Worm (Caenorhabditis elegans) whole organism, L4 larva: ENCODE data around the gene T21B10.4.

Experiments used
- F26F4.8 ChIP-seq: fragments of 200-800 bp; sonication (Bioruptor generic); conservative IDR thresholded peaks from 2 replicates; pipeline ENCODE4 v1.3.6; 2022; ENCODE audit warnings: missing genetic modification characterization, missing compliant biosample characterization
- F37D6.2 ChIP-seq: sonication (generic microtip); optimal IDR thresholded peaks from 2 replicates; lab custom pipeline; 2016; ENCODE audit warnings: mild to moderate bottlenecking, missing genetic modification characterization, missing compliant biosample characterization
- F49E8.2 ChIP-seq: sonication (generic microtip); optimal IDR thresholded peaks from 2 replicates; lab custom pipeline; 2016; ENCODE audit warnings: missing compliant biosample characterization, mild to moderate bottlenecking, missing genetic modification characterization, borderline replicate concordance
- T20F7.1 ChIP-seq: fragments of 200-800 bp; sonication (Bioruptor generic); optimal IDR thresholded peaks from 2 replicates; lab custom pipeline; 2018; ENCODE audit warnings: mild to moderate bottlenecking, missing genetic modification characterization, missing compliant biosample characterization
- Y48G9A.11 ChIP-seq: fragments of 200-800 bp; sonication (Bioruptor generic); IDR thresholded peaks from 2 replicates; pipeline ENCODE4 v1.3.6; 2022; ENCODE audit warnings: missing genetic modification reagents, missing genetic modification characterization, missing compliant biosample characterization
- Y75B8A.6 ChIP-seq: fragments of 200-800 bp; sonication (Bioruptor generic); IDR thresholded peaks from 2 replicates; pipeline ENCODE4 v1.3.6; 2022; ENCODE audit warnings: missing genetic modification reagents, missing genetic modification characterization, missing compliant biosample characterization
- aha-1 ChIP-seq: fragments of 150-350 bp; peaks from one replicate; lab custom pipeline; 2014; ENCODE audit warnings: missing biosample characterization, missing genetic modification characterization
- aly-2 ChIP-seq: sonication (generic microtip); optimal IDR thresholded peaks from 2 replicates; lab custom pipeline; 2018; ENCODE audit warnings: missing biosample characterization, missing genetic modification characterization
- ama-1 ChIP-seq: fragments of 150-350 bp; optimal IDR thresholded peaks from 2 replicates; lab custom pipeline; 2014; ENCODE audit warnings: inconsistent platforms, mixed read lengths
- arid-1 ChIP-seq: fragments of 200-800 bp; sonication (Bioruptor generic); conservative IDR thresholded peaks from 2 replicates; pipeline ENCODE4 v1.3.6; 2022; ENCODE audit warnings: missing genetic modification reagents, missing genetic modification characterization, missing compliant biosample characterization
- attf-4 ChIP-seq: sonication (generic microtip); optimal IDR thresholded peaks from 3 replicates; lab custom pipeline; 2017; ENCODE audit warnings: missing biosample characterization, missing genetic modification characterization
- ceh-32 ChIP-seq: sonication (generic microtip); optimal IDR thresholded peaks from 2 replicates; lab custom pipeline; 2016; ENCODE audit warnings: mild to moderate bottlenecking, missing genetic modification characterization, missing compliant biosample characterization; ENCODE audit not compliant: poor library complexity
- ceh-44 ChIP-seq: fragments of 200-800 bp; sonication (Bioruptor generic); IDR thresholded peaks from 2 replicates; pipeline ENCODE4 v1.3.6; 2022; ENCODE audit warnings: missing genetic modification reagents, missing genetic modification characterization, missing compliant biosample characterization
- ceh-62 ChIP-seq: sonication (generic microtip); optimal IDR thresholded peaks from 2 replicates; lab custom pipeline; 2017; ENCODE audit warnings: missing biosample characterization, missing genetic modification characterization
- ces-1 ChIP-seq: fragments of 150-350 bp; sonication (generic microtip); optimal IDR thresholded peaks from 4 replicates; lab custom pipeline; 2014; ENCODE audit warnings: missing biosample characterization, missing genetic modification reagents, missing genetic modification characterization
- daf-12 ChIP-seq: fragments of 150-350 bp; optimal IDR thresholded peaks from 2 replicates; lab custom pipeline; 2014; ENCODE audit warnings: missing biosample characterization, missing genetic modification reagents, missing genetic modification characterization
- daf-16 ChIP-seq, 3 experiments: sonication (generic microtip); optimal IDR thresholded peaks; 2 replicates each; lab custom pipeline; 2016 to 2017; ENCODE audit warnings: missing genetic modification characterization in 3 of 3, missing genetic modification reagents in 3 of 3, mild to moderate bottlenecking in 2 of 3, missing compliant biosample characterization in 2 of 3, missing biosample characterization in 1 of 3, moderate library complexity in 1 of 3
- dmd-8 ChIP-seq: fragments of 200-800 bp; sonication (Bioruptor generic); IDR thresholded peaks from 2 replicates; pipeline ENCODE4 v1.3.6; 2022; ENCODE audit warnings: missing genetic modification characterization, missing compliant biosample characterization
- dmd-9 ChIP-seq: fragments of 200-800 bp; sonication (Bioruptor generic); IDR thresholded peaks from 2 replicates; pipeline ENCODE4 v1.3.6; 2022; ENCODE audit warnings: missing genetic modification reagents, missing genetic modification characterization, missing compliant biosample characterization
- dve-1 ChIP-seq: sonication (generic microtip); optimal IDR thresholded peaks from 2 replicates; lab custom pipeline; 2017; ENCODE audit warnings: antibody characterized with exemption, mild to moderate bottlenecking, missing genetic modification characterization, missing compliant biosample characterization; ENCODE audit not compliant: insufficient read depth
- gei-8 ChIP-seq: fragments of 200-800 bp; sonication (Bioruptor generic); optimal IDR thresholded peaks from 2 replicates; lab custom pipeline; 2018; ENCODE audit warnings: mild to moderate bottlenecking, missing genetic modification characterization, missing compliant biosample characterization
- hlh-11 ChIP-seq: fragments of 200-800 bp; sonication (Bioruptor generic); optimal IDR thresholded peaks from 2 replicates; lab custom pipeline; 2018; ENCODE audit warnings: mild to moderate bottlenecking, missing genetic modification characterization, missing compliant biosample characterization
- hlh-30 ChIP-seq: sonication (generic microtip); optimal IDR thresholded peaks from 2 replicates; lab custom pipeline; 2017; ENCODE audit warnings: antibody characterized with exemption, mild to moderate bottlenecking, missing genetic modification characterization, missing compliant biosample characterization; ENCODE audit not compliant: insufficient read depth
- lin-1 ChIP-seq: fragments of 200-800 bp; sonication (Bioruptor generic); IDR thresholded peaks from 2 replicates; pipeline ENCODE4 v1.3.6; 2022; ENCODE audit warnings: missing genetic modification reagents, missing genetic modification characterization, missing compliant biosample characterization
- lin-15B ChIP-seq: fragments of 150-350 bp; sonication (generic microtip); optimal IDR thresholded peaks from 3 replicates; lab custom pipeline; 2014; ENCODE audit warnings: missing biosample characterization, missing genetic modification characterization
- lin-29 ChIP-seq: fragments of 200-800 bp; sonication (Bioruptor generic); IDR thresholded peaks from 2 replicates; pipeline ENCODE4 v1.3.6; 2022; ENCODE audit warnings: missing genetic modification reagents, missing genetic modification characterization, missing compliant biosample characterization
- lin-39 ChIP-seq: fragments of 150-350 bp; optimal IDR thresholded peaks from 2 replicates; lab custom pipeline; 2014; ENCODE audit warnings: missing biosample characterization, missing genetic modification reagents, missing genetic modification characterization
- lir-3 ChIP-seq: sonication (generic microtip); optimal IDR thresholded peaks from 2 replicates; lab custom pipeline; 2016; ENCODE audit warnings: mild to moderate bottlenecking, missing genetic modification characterization, missing compliant biosample characterization
- madf-9 ChIP-seq: fragments of 200-800 bp; sonication (Bioruptor generic); conservative IDR thresholded peaks from 2 replicates; pipeline ENCODE4 v1.3.6; 2022; ENCODE audit warnings: missing genetic modification reagents, missing genetic modification characterization, missing compliant biosample characterization
- mdl-1 ChIP-seq, 2 experiments: fragments of 150-350 bp in 1 of 2; sonication (generic microtip) in 1 of 2; optimal IDR thresholded peaks; 2 replicates each; lab custom pipeline; 2014 to 2017; ENCODE audit warnings: missing biosample characterization in 2 of 2, missing genetic modification characterization in 2 of 2
- mdt-29 ChIP-seq: fragments of 200-800 bp; sonication (Bioruptor generic); IDR thresholded peaks from 2 replicates; pipeline ENCODE4 v1.3.6; 2022; ENCODE audit warnings: missing genetic modification reagents, missing genetic modification characterization, missing compliant biosample characterization
- mep-1 ChIP-seq: fragments of 150-350 bp; sonication (generic microtip); optimal IDR thresholded peaks from 3 replicates; lab custom pipeline; 2014; ENCODE audit warnings: missing biosample characterization, missing genetic modification characterization
- mes-2 ChIP-seq: sonication (generic microtip); optimal IDR thresholded peaks from 2 replicates; lab custom pipeline; 2016; ENCODE audit warnings: missing genotype, mild to moderate bottlenecking, missing genetic modification characterization, missing compliant biosample characterization; ENCODE audit not compliant: poor library complexity, severe bottlenecking
- nhr-102 ChIP-seq: sonication (generic microtip); optimal IDR thresholded peaks from 2 replicates; lab custom pipeline; 2016; ENCODE audit warnings: mild to moderate bottlenecking, missing genetic modification characterization, moderate library complexity, missing compliant biosample characterization
- nhr-11 ChIP-seq: fragments of 150-350 bp; optimal IDR thresholded peaks from 2 replicates; lab custom pipeline; 2014; ENCODE audit warnings: missing biosample characterization, missing genetic modification characterization
- nhr-41 ChIP-seq: fragments of 200-800 bp; sonication (Bioruptor generic); IDR thresholded peaks from 2 replicates; pipeline ENCODE4 v1.3.6; 2022; ENCODE audit warnings: missing genetic modification reagents, missing genetic modification characterization, missing compliant biosample characterization
- pha-4 ChIP-seq, 2 experiments: fragments of 150-350 bp in 1 of 2; fragments of 200-800 bp in 1 of 2; sonication (Bioruptor generic) in 1 of 2; IDR thresholded peaks in 1 of 2; optimal IDR thresholded peaks in 1 of 2; 2 replicates each; pipeline versions ENCODE4 v1.3.6 to Lab custom; 2014 to 2022; ENCODE audit warnings: missing genetic modification characterization in 2 of 2, missing genetic modification reagents in 2 of 2, missing biosample characterization in 1 of 2, missing compliant biosample characterization in 1 of 2
- sdz-12 ChIP-seq: fragments of 200-800 bp; sonication (Bioruptor generic); optimal IDR thresholded peaks from 2 replicates; lab custom pipeline; 2018; ENCODE audit warnings: mild to moderate bottlenecking, missing genetic modification characterization, missing compliant biosample characterization
- snpc-1.2 ChIP-seq: fragments of 200-800 bp; sonication (Bioruptor generic); IDR thresholded peaks from 2 replicates; pipeline ENCODE4 v1.3.6; 2022; ENCODE audit warnings: missing genetic modification reagents, missing genetic modification characterization, missing compliant biosample characterization
- snpc-4 ChIP-seq: fragments of 150-350 bp; optimal IDR thresholded peaks from 2 replicates; lab custom pipeline; 2014; ENCODE audit warnings: missing biosample characterization, missing genetic modification characterization
- unc-62 ChIP-seq, 3 experiments: fragments of 150-350 bp in 1 of 3; sonication (generic microtip); optimal IDR thresholded peaks in 2 of 3; peaks in 1 of 3; 1 replicate in 1 of 3; 2 replicates in 2 of 3; lab custom pipeline; 2014 to 2017; ENCODE audit warnings: missing biosample characterization in 3 of 3, missing genetic modification characterization in 3 of 3, missing genetic modification reagents in 3 of 3, missing genotype in 1 of 3
- zag-1 ChIP-seq: fragments of 150-350 bp; optimal IDR thresholded peaks from 2 replicates; lab custom pipeline; 2014; ENCODE audit warnings: missing biosample characterization, missing genetic modification characterization
- zfp-3 ChIP-seq: fragments of 200-800 bp; sonication (Bioruptor generic); conservative IDR thresholded peaks from 2 replicates; pipeline ENCODE4 v1.3.6; 2022; ENCODE audit warnings: missing genetic modification reagents, missing genetic modification characterization, missing compliant biosample characterization
- zip-11 ChIP-seq: fragments of 200-800 bp; sonication (Bioruptor generic); IDR thresholded peaks from 2 replicates; pipeline ENCODE4 v1.3.6; 2022; ENCODE audit warnings: missing genetic modification characterization, missing compliant biosample characterization

The T21B10.4 gene

DNA sequence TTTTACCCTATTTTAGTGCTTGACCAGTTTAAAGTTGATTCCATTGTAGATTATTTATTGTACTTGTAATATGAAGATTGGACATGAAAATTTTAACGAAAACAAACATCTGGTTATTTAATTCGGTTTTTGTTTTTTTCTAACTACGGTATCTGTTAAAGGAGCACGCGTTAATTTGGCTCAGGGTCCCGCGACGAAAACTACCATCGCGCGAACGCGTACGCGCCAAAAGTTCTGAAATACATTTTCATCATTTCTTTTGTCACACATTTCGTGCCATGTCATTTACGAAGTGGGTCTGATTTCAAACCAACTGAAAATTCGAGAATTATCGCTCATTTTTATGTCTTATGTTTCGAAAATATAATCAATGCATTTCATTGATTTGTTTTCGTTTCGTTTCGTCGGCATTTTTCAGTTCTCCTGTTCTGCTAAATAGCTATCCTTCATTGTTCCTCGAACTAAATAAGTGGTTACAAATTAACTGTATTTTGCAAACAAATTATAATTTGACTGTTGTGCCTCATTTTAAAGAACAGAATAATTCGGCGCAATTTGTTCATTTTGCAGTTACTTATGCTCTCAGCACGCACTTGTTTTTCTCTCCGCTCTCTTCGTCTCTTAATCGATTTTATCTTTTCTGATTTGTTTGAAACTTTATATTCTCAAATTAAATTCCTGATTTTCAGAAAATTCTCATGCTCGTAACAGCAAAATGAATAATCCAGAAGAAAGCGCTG is 6.8 kb upstream of the T21B10.4 start, which contains the start of gene T21B10.3 (continued):
- peak; percentile 89 for TF ChIP-seq F49E8.2 (tag; lab: Kevin White, UChicago)
- peak; percentile 54 for TF ChIP-seq mes-2 (tag; lab: Kevin White, UChicago)
- TF ChIP-seq snpc-4 (tag; lab: Kevin White, UChicago), result no peak
- peak; percentile 58; the same call in 1 of the 2 replicates for TF ChIP-seq dmd-8 (GFP tag; lab: Robert Waterston, UW)
- no peak for TF ChIP-seq Y75B8A.6 (GFP tag; lab: Robert Waterston, UW)
- TF ChIP-seq ceh-44 (GFP tag; lab: Robert Waterston, UW), result peak; percentile 50; the same call in 1 of the 2 replicates
- TF ChIP-seq pha-4 (GFP tag; IDR thresholded peaks at IDR 0.05; lab: Robert Waterston, UW), result peak; percentile 61; the same call in 1 of the 2 replicates
- TF ChIP-seq pha-4 (tag; optimal IDR thresholded peaks at IDR 0.05; lab: Kevin White, UChicago), result no peak
- TF ChIP-seq gei-8 (GFP tag; lab: Kevin White, UChicago), result no peak
- TF ChIP-seq Y48G9A.11 (GFP tag; lab: Robert Waterston, UW), result peak; percentile 88
- TF ChIP-seq arid-1 (GFP tag; lab: Robert Waterston, UW), result peak; percentile 45; the same call in 1 of the 2 replicates
- no peak for TF ChIP-seq F37D6.2
- TF ChIP-seq ama-1, result peak; percentile 89
- peak; percentile 20 for TF ChIP-seq hlh-11
- TF ChIP-seq madf-9, result peak; percentile 31; the same call in 1 of the 2 replicates
- TF ChIP-seq mdt-29 (GFP tag; lab: Robert Waterston, UW), result peak; percentile 65; the same call in 1 of the 2 replicates
- peak; percentile 91 for TF ChIP-seq zfp-3 (GFP tag; lab: Robert Waterston, UW)
- no peak for TF ChIP-seq mdl-1 (tag; optimal IDR thresholded peaks at IDR 0.05; lab: Kevin White, UChicago)
- TF ChIP-seq hlh-30 (tag; lab: Kevin White, UChicago), result peak; percentile 55
- no peak for TF ChIP-seq zip-11 (GFP tag; lab: Robert Waterston, UW)
- TF ChIP-seq ceh-32 (tag; lab: Kevin White, UChicago), result no peak
- peak; percentile 86 for TF ChIP-seq snpc-1.2 (GFP tag; lab: Robert Waterston, UW)
- no peak for TF ChIP-seq lin-39
- TF ChIP-seq lin-1 (GFP tag; lab: Robert Waterston, UW), result peak; percentile 28; the same call in 1 of the 2 replicates
- TF ChIP-seq dve-1, result peak; percentile 36

- TF ChIP-seq Y48G9A.11 (GFP tag; lab: Robert Waterston, UW) (peak; percentile 15; the same call in 1 of the 2 replicates), zag-1 (no peak), Y75B8A.6 (GFP tag; lab: Robert Waterston, UW) (no peak), nhr-11 (tag; lab: Kevin White, UChicago) (no peak), arid-1 (GFP tag; lab: Robert Waterston, UW) (0 out of 2 replicates have a peak, but pooled peaks have one; percentile 30), aly-2 (no peak), attf-4 (tag; lab: Kevin White, UChicago) (no peak), daf-12 (tag; lab: Kevin White, UChicago) (no peak), T20F7.1 (GFP tag; lab: Kevin White, UChicago) (peak; percentile 15), nhr-41 (GFP tag; lab: Robert Waterston, UW) (no peak), daf-16 (GFP tag; optimal IDR thresholded peaks at IDR 0.05; lab: Kevin White, UChicago) (no peak), daf-16 (tag; optimal IDR thresholded peaks at IDR 0.05; lab: Kevin White, UChicago) (no peak), nhr-102 (tag; lab: Kevin White, UChicago) (no peak), lin-15B (tag; lab: Kevin White, UChicago) (no peak), gei-8 (GFP tag; lab: Kevin White, UChicago) (no peak), aha-1 (tag; lab: Kevin White, UChicago) (peak; percentile 91), ceh-62 (tag; lab: Kevin White, UChicago) (no peak), lir-3 (no peak), F26F4.8 (GFP tag; lab: Robert Waterston, UW) (no peak), ceh-32 (tag; lab: Kevin White, UChicago) (no peak), snpc-1.2 (GFP tag; lab: Robert Waterston, UW) (peak; percentile 18; the same call in 1 of the 2 replicates), dmd-9 (GFP tag; lab: Robert Waterston, UW) (no peak), F37D6.2 (no peak), sdz-12 (GFP tag; lab: Kevin White, UChicago) (no peak), mep-1 (tag; lab: Kevin White, UChicago) (no peak), unc-62 (GFP tag; optimal IDR thresholded peaks at IDR 0.05 in 1 of 2; lab: Kevin White, UChicago) (peak in 1 of 2 experiments; percentile 14), unc-62 (tag; optimal IDR thresholded peaks at IDR 0.05; lab: Kevin White, UChicago) (no peak), lin-29 (no peak), ces-1 (GFP tag; lab: Kevin White, UChicago) (no peak)
Observed at ce11 chrII:8938907-8939622, 1.6 kb upstream of the T21B10.4 start.
